Worm (Caenorhabditis elegans) whole organism, young adult: ENCODE results near the gene alx-1.

Experiments used
- B0035.1 ChIP-seq: sonication (generic microtip); optimal IDR thresholded peaks from 2 replicates; lab custom pipeline; 2016; ENCODE audit warnings: missing genetic modification characterization, mild to moderate bottlenecking, missing compliant biosample characterization, missing genotype, missing genetic modification reagents
- B0261.1 ChIP-seq: sonication (generic microtip); optimal IDR thresholded peaks from 2 replicates; lab custom pipeline; 2016; ENCODE audit warnings: mild to moderate bottlenecking, missing genetic modification characterization, moderate library complexity, missing compliant biosample characterization
- B0336.3 ChIP-seq: fragments of 200-800 bp; sonication (Bioruptor generic); IDR thresholded peaks from 2 replicates; pipeline ENCODE4 v1.3.6; 2022; ENCODE audit warnings: missing genetic modification characterization, missing compliant biosample characterization
- C06A6.2 ChIP-seq: fragments of 200-800 bp; sonication (Bioruptor generic); conservative IDR thresholded peaks from 2 replicates; pipeline ENCODE4 v1.3.6; 2022; ENCODE audit warnings: missing genetic modification characterization, missing compliant biosample characterization
- C17E4.6 ChIP-seq: fragments of 200-800 bp; sonication (Bioruptor generic); IDR thresholded peaks from 2 replicates; pipeline ENCODE4 v1.3.6; 2022; ENCODE audit warnings: missing genetic modification reagents, missing genetic modification characterization, missing compliant biosample characterization
- F22D6.2 ChIP-seq: sonication (generic microtip); optimal IDR thresholded peaks from 2 replicates; lab custom pipeline; 2016; ENCODE audit warnings: mild to moderate bottlenecking, missing genetic modification characterization, missing compliant biosample characterization
- F39B2.1 ChIP-seq: fragments of 200-800 bp; sonication (Bioruptor generic); IDR thresholded peaks from 2 replicates; pipeline ENCODE4 v1.3.6; 2022; ENCODE audit warnings: missing genetic modification reagents, missing genetic modification characterization, missing compliant biosample characterization
- F57A8.1 ChIP-seq: fragments of 200-800 bp; sonication (Bioruptor generic); optimal IDR thresholded peaks from 2 replicates; lab custom pipeline; 2018; ENCODE audit warnings: mild to moderate bottlenecking, missing genetic modification characterization, moderate library complexity, missing compliant biosample characterization
- F57C9.4 ChIP-seq: sonication (generic microtip); optimal IDR thresholded peaks from 2 replicates; lab custom pipeline; 2017; ENCODE audit warnings: mild to moderate bottlenecking, missing genetic modification characterization, missing compliant biosample characterization
- K11D2.4 ChIP-seq: fragments of 200-800 bp; sonication (Bioruptor generic); IDR thresholded peaks from 2 replicates; pipeline ENCODE4 v1.3.6; 2022; ENCODE audit warnings: missing genetic modification reagents, missing genetic modification characterization, missing compliant biosample characterization
- atf-7 ChIP-seq: sonication (generic microtip); optimal IDR thresholded peaks from 2 replicates; lab custom pipeline; 2017; ENCODE audit warnings: mild to moderate bottlenecking, missing genetic modification characterization, missing compliant biosample characterization
- athp-1 ChIP-seq: sonication (generic microtip); optimal IDR thresholded peaks from 2 replicates; lab custom pipeline; 2017; ENCODE audit warnings: mild to moderate bottlenecking, missing genetic modification characterization, missing compliant biosample characterization
- attf-5 ChIP-seq: fragments of 200-800 bp; sonication (Bioruptor generic); optimal IDR thresholded peaks from 2 replicates; lab custom pipeline; 2018; ENCODE audit warnings: mild to moderate bottlenecking, missing genetic modification characterization, missing compliant biosample characterization
- ceh-58 ChIP-seq: fragments of 200-800 bp; sonication (Bioruptor generic); IDR thresholded peaks from 2 replicates; pipeline ENCODE4 v1.3.6; 2022; ENCODE audit warnings: missing genetic modification characterization, missing compliant biosample characterization
- ceh-91 ChIP-seq: fragments of 200-800 bp; sonication (Bioruptor generic); IDR thresholded peaks from 2 replicates; pipeline ENCODE4 v1.3.6; 2022; ENCODE audit warnings: missing genetic modification reagents, missing genetic modification characterization, missing compliant biosample characterization
- die-1 ChIP-seq: sonication (generic microtip); optimal IDR thresholded peaks from 2 replicates; lab custom pipeline; 2016; ENCODE audit warnings: missing genotype, mild to moderate bottlenecking, missing genetic modification characterization, missing compliant biosample characterization
- dpff-1 ChIP-seq: sonication (generic microtip); optimal IDR thresholded peaks from 2 replicates; lab custom pipeline; 2017; ENCODE audit warnings: mild to moderate bottlenecking, missing genetic modification characterization, missing compliant biosample characterization
- dpl-1 ChIP-seq: fragments of 150-350 bp; optimal IDR thresholded peaks from 2 replicates; lab custom pipeline; 2014; ENCODE audit warnings: missing biosample characterization, missing genetic modification reagents, missing genetic modification characterization
- fkh-3 ChIP-seq: sonication (generic microtip); optimal IDR thresholded peaks from 2 replicates; lab custom pipeline; 2016; ENCODE audit warnings: mild to moderate bottlenecking, missing genetic modification characterization, missing compliant biosample characterization
- him-1 ChIP-seq: sonication (generic microtip); optimal IDR thresholded peaks from 2 replicates; lab custom pipeline; 2016; ENCODE audit warnings: missing genotype, missing genetic modification reagents, missing genetic modification characterization, missing compliant biosample characterization
- hmg-1.2 ChIP-seq: fragments of 200-800 bp; sonication (Bioruptor generic); IDR thresholded peaks from 2 replicates; pipeline ENCODE4 v1.3.6; 2022; ENCODE audit warnings: missing genetic modification reagents, missing genetic modification characterization, missing compliant biosample characterization
- lag-1 ChIP-seq: fragments of 200-800 bp; sonication (Bioruptor generic); IDR thresholded peaks from 2 replicates; pipeline ENCODE4 v1.3.6; 2022; ENCODE audit warnings: missing genetic modification reagents, missing genetic modification characterization, missing compliant biosample characterization
- lin-40 ChIP-seq: sonication (generic microtip); optimal IDR thresholded peaks from 2 replicates; lab custom pipeline; 2016; ENCODE audit warnings: missing genetic modification characterization, mild to moderate bottlenecking, missing compliant biosample characterization, missing genotype, missing genetic modification reagents
- lir-1 ChIP-seq: fragments of 200-800 bp; sonication (Bioruptor generic); conservative IDR thresholded peaks from 2 replicates; pipeline ENCODE4 v1.3.6; 2022; ENCODE audit warnings: missing genetic modification reagents, missing genetic modification characterization, missing compliant biosample characterization
- lsy-27 ChIP-seq: sonication (generic microtip); optimal IDR thresholded peaks from 2 replicates; lab custom pipeline; 2017; ENCODE audit warnings: missing genetic modification characterization, mild to moderate bottlenecking, missing compliant biosample characterization, antibody characterized with exemption, missing genotype, borderline replicate concordance; ENCODE audit not compliant: insufficient read depth
- madf-3 ChIP-seq: fragments of 200-800 bp; sonication (Bioruptor generic); IDR thresholded peaks from 2 replicates; pipeline ENCODE4 v1.3.6; 2022; ENCODE audit warnings: missing genetic modification reagents, missing genetic modification characterization, missing compliant biosample characterization
- madf-6 ChIP-seq: fragments of 200-800 bp; sonication (Bioruptor generic); IDR thresholded peaks from 2 replicates; pipeline ENCODE4 v1.3.6; 2022; ENCODE audit warnings: missing genetic modification reagents, missing genetic modification characterization, missing compliant biosample characterization
- mel-28 ChIP-seq: sonication (generic microtip); optimal IDR thresholded peaks from 2 replicates; lab custom pipeline; 2016; ENCODE audit warnings: borderline replicate concordance, mild to moderate bottlenecking, missing genetic modification characterization, missing compliant biosample characterization
- mes-4 ChIP-seq: sonication (generic microtip); optimal IDR thresholded peaks from 2 replicates; lab custom pipeline; 2016; ENCODE audit warnings: missing genotype, missing genetic modification characterization, missing compliant biosample characterization
- nfya-2 ChIP-seq: fragments of 200-800 bp; sonication (Bioruptor generic); IDR thresholded peaks from 2 replicates; pipeline ENCODE4 v1.3.6; 2022; ENCODE audit warnings: missing genetic modification reagents, missing genetic modification characterization, missing compliant biosample characterization
- nfyb-1 ChIP-seq: fragments of 200-800 bp; sonication (Bioruptor generic); IDR thresholded peaks from 2 replicates; pipeline ENCODE4 v1.3.6; 2022; ENCODE audit warnings: missing genetic modification reagents, missing genetic modification characterization, missing compliant biosample characterization
- nhr-90 ChIP-seq: sonication (generic microtip); optimal IDR thresholded peaks from 2 replicates; lab custom pipeline; 2016; ENCODE audit warnings: missing genotype, mild to moderate bottlenecking, missing genetic modification characterization, missing compliant biosample characterization
- rpc-1 ChIP-seq, 2 experiments: fragments of 150-350 bp in 1 of 2; sonication (generic microtip) in 1 of 2; optimal IDR thresholded peaks; 2 replicates each; lab custom pipeline; 2014 to 2018; ENCODE audit warnings: missing biosample characterization in 1 of 2, missing genetic modification characterization in 1 of 2, missing genetic modification reagents in 1 of 2, missing genotype in 1 of 2
- sdz-38 ChIP-seq: sonication (generic microtip); optimal IDR thresholded peaks from 2 replicates; lab custom pipeline; 2016; ENCODE audit warnings: missing genotype, missing genetic modification characterization, missing compliant biosample characterization
- sptf-2 ChIP-seq: fragments of 200-800 bp; sonication (Bioruptor generic); optimal IDR thresholded peaks from 2 replicates; lab custom pipeline; 2018; ENCODE audit warnings: mild to moderate bottlenecking, missing genetic modification characterization, missing compliant biosample characterization
- tbx-9 ChIP-seq: sonication (generic microtip); optimal IDR thresholded peaks from 2 replicates; lab custom pipeline; 2016; ENCODE audit warnings: borderline replicate concordance, missing genetic modification characterization, inconsistent platforms, missing compliant biosample characterization
- unc-130 ChIP-seq: sonication (generic microtip); optimal IDR thresholded peaks from 2 replicates; lab custom pipeline; 2016; ENCODE audit warnings: missing genetic modification reagents, missing genetic modification characterization, missing compliant biosample characterization
- zfh-2 ChIP-seq: fragments of 200-800 bp; sonication (Bioruptor generic); conservative IDR thresholded peaks from 2 replicates; pipeline ENCODE4 v1.3.6; 2022; ENCODE audit warnings: missing genetic modification reagents, missing genetic modification characterization, missing compliant biosample characterization

Gene alx-1

DNA sequence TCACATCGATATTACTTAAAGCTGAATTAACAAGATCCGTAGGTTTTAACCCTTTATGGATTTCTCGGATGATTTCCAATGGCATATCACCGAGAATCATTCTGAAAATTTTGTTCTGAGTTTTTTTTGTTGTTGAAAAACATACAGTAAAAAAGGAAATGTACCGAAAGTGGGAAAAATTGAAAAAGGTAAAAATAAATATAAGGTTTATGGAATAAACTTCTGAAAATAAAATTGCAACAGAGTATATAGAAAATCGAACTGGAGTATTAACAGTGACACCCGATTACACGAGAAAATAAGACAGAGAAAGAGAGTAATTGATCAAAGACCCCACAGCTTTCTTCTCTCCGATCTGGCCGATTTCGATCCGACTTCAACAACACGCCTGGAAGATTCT is 5.3 kb upstream of the alx-1 start, which contains the start of gene K03H1.11:
K03H1.11 (minus strand) TSS at position 101 of the 400 bp plus-strand sequence.
- TF ChIP-seq F22D6.2 (tag; lab: Kevin White, UChicago) = no peak
- no peak for TF ChIP-seq ceh-91 (GFP tag; lab: Robert Waterston, UW)
- TF ChIP-seq B0336.3 (GFP tag; lab: Robert Waterston, UW) = no peak
- no peak for TF ChIP-seq K11D2.4 (GFP tag; lab: Robert Waterston, UW)
- no peak for TF ChIP-seq dpl-1
- no peak for TF ChIP-seq B0035.1

DNA sequence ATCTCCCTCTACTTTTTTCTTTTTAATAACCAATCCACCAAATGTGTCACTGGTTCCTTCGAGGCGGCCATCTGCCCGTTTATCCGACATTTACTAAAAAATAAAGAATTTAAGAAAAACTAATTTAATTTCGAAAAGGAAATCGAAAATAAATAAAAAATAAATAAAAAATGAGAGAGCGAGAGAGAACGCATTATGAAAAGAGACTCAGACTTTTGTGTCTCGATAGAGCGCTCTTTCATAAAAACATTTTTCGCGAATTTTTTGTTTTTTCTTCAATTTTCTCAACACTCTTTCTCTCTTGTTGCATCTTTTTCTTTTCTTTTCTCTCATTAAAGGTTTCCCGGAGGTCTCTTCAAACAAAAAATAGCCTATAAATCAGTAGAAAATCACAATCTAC is 1.0 kb upstream of the alx-1 start, which contains the start of gene mog-1:
mog-1 (minus strand) TSS at position 93 of the 400 bp plus-strand sequence.
- TF ChIP-seq unc-130 (GFP tag; lab: Kevin White, UChicago) (no peak), ceh-58 (GFP tag; lab: Robert Waterston, UW) (no peak), F57C9.4 (tag; lab: Kevin White, UChicago) (no peak), hmg-1.2 (GFP tag; lab: Robert Waterston, UW) (peak; percentile 63; the same call in 1 of the 2 replicates), lsy-27 (tag; lab: Kevin White, UChicago) (no peak), B0261.1 (no peak)

DNA sequence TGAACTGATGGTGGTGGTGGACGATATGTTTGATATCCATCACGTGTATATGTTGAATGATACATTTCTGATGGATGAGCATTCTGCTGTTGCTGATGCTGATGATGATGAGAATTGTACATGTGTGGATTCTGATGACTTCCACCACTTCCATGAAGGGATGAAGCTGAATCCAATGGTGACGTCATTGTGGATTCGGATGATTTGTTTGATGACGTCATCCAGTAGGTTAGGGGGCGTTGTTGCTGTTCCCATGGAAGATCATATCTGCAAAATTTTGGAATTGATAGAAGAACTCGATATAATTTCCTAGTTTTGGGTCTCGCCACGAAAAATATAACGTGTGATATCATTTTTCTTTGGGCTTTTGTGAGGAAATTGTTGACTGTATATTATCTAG is 6.3 kb downstream of the alx-1 start:
- TF ChIP-seq F57A8.1 (GFP tag; lab: Kevin White, UChicago) (no peak), nfyb-1 (GFP tag; lab: Robert Waterston, UW) (0 out of 2 replicates have a peak, but pooled peaks have one; percentile 14), C17E4.6 (GFP tag; lab: Robert Waterston, UW) (no peak), B0336.3 (GFP tag; lab: Robert Waterston, UW) (no peak), tbx-9 (tag; lab: Kevin White, UChicago) (no peak), atf-7 (peak; percentile 73), lag-1 (GFP tag; lab: Robert Waterston, UW) (no peak), zfh-2 (GFP tag; lab: Robert Waterston, UW) (no peak), nhr-90 (tag; lab: Kevin White, UChicago) (no peak), mes-4 (tag; lab: Kevin White, UChicago) (no peak)

DNA sequence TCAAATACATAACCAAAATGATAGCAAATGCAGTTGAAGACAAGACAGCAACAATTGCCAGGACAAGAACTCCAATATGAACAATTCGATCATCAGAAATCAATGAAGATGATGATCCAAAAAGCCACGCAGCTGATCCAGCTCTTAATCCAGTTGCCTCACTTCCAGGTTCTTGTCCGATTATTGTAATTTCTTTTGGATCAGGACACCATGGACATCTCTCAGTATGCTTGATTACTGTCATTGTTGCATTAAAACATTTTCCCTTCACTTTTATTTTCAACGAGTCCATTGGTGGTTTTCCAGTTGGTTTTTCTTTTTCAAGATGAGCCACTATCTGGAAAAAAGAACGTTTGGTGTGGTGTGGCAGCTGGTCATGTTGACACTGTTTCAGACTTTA is 7.3 kb downstream of the alx-1 start:
- no peak for TF ChIP-seq dpl-1
- TF ChIP-seq lir-1 = no peak
- no peak for TF ChIP-seq sdz-38
- no peak for TF ChIP-seq sptf-2 (GFP tag; lab: Kevin White, UChicago)
- TF ChIP-seq attf-5 (GFP tag; lab: Kevin White, UChicago) = no peak
- no peak for TF ChIP-seq mel-28
- TF ChIP-seq zfh-2 (GFP tag; lab: Robert Waterston, UW) = no peak
- TF ChIP-seq C06A6.2 (GFP tag; lab: Robert Waterston, UW) = no peak
- no peak for TF ChIP-seq F39B2.1 (GFP tag; lab: Robert Waterston, UW)
- TF ChIP-seq lin-40 = no peak
- TF ChIP-seq madf-6 (GFP tag; lab: Robert Waterston, UW) = no peak
- TF ChIP-seq rpc-1 (optimal IDR thresholded peaks at IDR 0.05; lab: Kevin White, UChicago) = no peak
- no peak for TF ChIP-seq rpc-1 (tag; optimal IDR thresholded peaks at IDR 0.05; lab: Kevin White, UChicago)
- TF ChIP-seq fkh-3 = no peak
- no peak for TF ChIP-seq nfyb-1 (GFP tag; lab: Robert Waterston, UW)
- TF ChIP-seq him-1 = no peak
- no peak for TF ChIP-seq nfya-2 (GFP tag; lab: Robert Waterston, UW)
- no peak for TF ChIP-seq madf-3
- no peak for TF ChIP-seq die-1 (tag; lab: Kevin White, UChicago)
- no peak for TF ChIP-seq dpff-1 (tag; lab: Kevin White, UChicago)
- no peak for TF ChIP-seq athp-1 (tag; lab: Kevin White, UChicago)
